Worm (Caenorhabditis elegans): ENCODE results near the gene srlf-7.

The srlf-7 gene

ce11 chrIV:7180304-7180703 is 8.8 kb upstream of the srlf-7 start, which contains the start of gene cest-10:
cest-10 (plus strand) TSS chrIV:7180557.
- TF ChIP-seq ztf-23 (GFP tag; IDR thresholded peaks at IDR 0.05) (no peak), ref-1 (GFP tag; conservative IDR thresholded peaks at IDR 0.05) (no peak), ztf-29 (GFP tag; IDR thresholded peaks at IDR 0.05) (no peak), klf-2 (GFP tag; conservative IDR thresholded peaks at IDR 0.05) (no peak), flt-1 (GFP tag; IDR thresholded peaks at IDR 0.05) (no peak), med-1 (GFP tag; optimal IDR thresholded peaks at IDR 0.05; ENCODE audit: insufficient read depth) (no peak), tab-1 (GFP tag; IDR thresholded peaks at IDR 0.05) (no peak), T22C8.4 (GFP tag; IDR thresholded peaks at IDR 0.05) (no peak), cog-1 (tag; optimal IDR thresholded peaks at IDR 0.05) (no peak)

DNA sequence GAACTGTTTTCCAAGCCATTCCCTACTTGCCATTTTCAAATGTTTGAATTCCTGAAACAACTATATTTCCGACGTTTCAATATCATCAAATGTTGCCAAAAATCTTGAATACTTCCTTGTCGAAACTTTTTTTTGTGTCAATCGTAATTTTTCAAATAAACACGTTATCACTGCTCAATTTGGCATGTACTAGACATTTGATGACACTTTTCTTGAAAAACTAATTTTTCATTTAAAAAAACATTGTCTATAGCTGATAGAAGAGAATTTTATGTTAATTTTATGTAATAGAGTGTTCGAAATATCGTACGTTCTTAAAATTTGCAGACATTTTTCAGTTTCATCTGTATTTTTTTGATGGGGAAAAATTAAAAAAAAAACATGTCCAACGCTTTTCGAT is 6.3 kb upstream of the srlf-7 start:
- TF ChIP-seq tab-1 (GFP tag; IDR thresholded peaks at IDR 0.05), result no peak
- TF ChIP-seq flt-1 (GFP tag; IDR thresholded peaks at IDR 0.05), result no peak
- no peak for TF ChIP-seq klf-2 (GFP tag; conservative IDR thresholded peaks at IDR 0.05)
- no peak for TF ChIP-seq cog-1 (tag; optimal IDR thresholded peaks at IDR 0.05)
- no peak for TF ChIP-seq med-1 (GFP tag; optimal IDR thresholded peaks at IDR 0.05; ENCODE audit: insufficient read depth)
- TF ChIP-seq T22C8.4 (GFP tag; IDR thresholded peaks at IDR 0.05), result no peak
- no peak for TF ChIP-seq ztf-29 (GFP tag; IDR thresholded peaks at IDR 0.05)
- TF ChIP-seq ztf-23 (GFP tag; IDR thresholded peaks at IDR 0.05), result no peak
- TF ChIP-seq ref-1 (GFP tag; conservative IDR thresholded peaks at IDR 0.05), result no peak

ce11 chrIV:7184597-7184996 is 4.5 kb upstream of the srlf-7 start, which contains the start of gene clec-179:
clec-179 (minus strand) TSS chrIV:7184697.
- TF ChIP-seq cog-1 (tag; optimal IDR thresholded peaks at IDR 0.05) (no peak), klf-2 (GFP tag; conservative IDR thresholded peaks at IDR 0.05) (no peak), ref-1 (GFP tag; conservative IDR thresholded peaks at IDR 0.05) (no peak), flt-1 (GFP tag; IDR thresholded peaks at IDR 0.05) (no peak), T22C8.4 (GFP tag; IDR thresholded peaks at IDR 0.05) (no peak), ztf-29 (GFP tag; IDR thresholded peaks at IDR 0.05) (no peak), ztf-23 (GFP tag; IDR thresholded peaks at IDR 0.05) (no peak), med-1 (GFP tag; optimal IDR thresholded peaks at IDR 0.05; ENCODE audit: insufficient read depth) (no peak), tab-1 (GFP tag; IDR thresholded peaks at IDR 0.05) (no peak)

DNA sequence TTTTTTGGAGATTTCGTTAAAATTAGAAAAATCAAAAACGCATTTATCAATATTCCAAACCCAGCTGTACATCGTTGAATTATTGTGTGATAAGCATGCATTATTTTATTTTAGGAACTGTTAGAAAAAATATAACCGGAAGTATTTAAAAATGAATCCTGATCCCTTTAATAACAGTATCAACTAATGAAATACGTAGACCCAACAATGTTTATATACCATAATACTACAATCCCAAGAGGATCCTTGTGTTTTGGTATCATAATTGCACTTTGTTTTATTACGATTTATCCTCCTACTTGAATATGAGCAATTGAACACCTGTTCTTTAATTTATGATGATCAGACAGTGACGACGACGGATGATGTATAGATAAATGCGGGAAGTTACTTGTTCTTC is 2.3 kb upstream of the srlf-7 start, which contains the start of gene str-249:
str-249 (minus strand) TSS at position 101 of the 400 bp plus-strand sequence.
- TF ChIP-seq ztf-29 (GFP tag; IDR thresholded peaks at IDR 0.05) (no peak), T22C8.4 (GFP tag; IDR thresholded peaks at IDR 0.05) (no peak), cog-1 (tag; optimal IDR thresholded peaks at IDR 0.05) (no peak), flt-1 (GFP tag; IDR thresholded peaks at IDR 0.05) (no peak), med-1 (GFP tag; optimal IDR thresholded peaks at IDR 0.05; ENCODE audit: insufficient read depth) (no peak), ztf-23 (GFP tag; IDR thresholded peaks at IDR 0.05) (no peak), ref-1 (GFP tag; conservative IDR thresholded peaks at IDR 0.05) (no peak), klf-2 (GFP tag; conservative IDR thresholded peaks at IDR 0.05) (no peak), tab-1 (GFP tag; IDR thresholded peaks at IDR 0.05) (no peak)

DNA sequence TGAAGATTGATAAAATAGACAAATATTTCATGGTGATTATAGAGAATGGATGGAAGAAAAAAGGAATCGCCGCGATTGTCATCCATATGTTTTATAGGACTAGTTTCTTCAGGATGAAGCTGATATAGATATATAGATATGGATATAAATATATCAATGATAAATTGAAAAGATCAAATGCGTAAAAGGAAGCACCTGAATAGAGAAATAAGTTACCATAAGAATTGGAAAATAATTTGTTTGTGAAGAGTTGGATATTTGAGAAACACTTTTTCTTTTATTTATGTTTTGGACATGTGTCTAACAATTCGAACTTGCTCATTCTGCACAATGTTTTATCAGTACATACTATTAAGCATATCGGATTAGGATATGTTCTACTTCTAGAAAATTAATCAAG is 1.1 kb upstream of the srlf-7 start, which contains the start of gene C42D4.13:
C42D4.13 (minus strand) TSS at position 101 of the 400 bp plus-strand sequence.
- TF ChIP-seq tab-1 (GFP tag; IDR thresholded peaks at IDR 0.05) (no peak), ref-1 (GFP tag; conservative IDR thresholded peaks at IDR 0.05) (no peak)

DNA sequence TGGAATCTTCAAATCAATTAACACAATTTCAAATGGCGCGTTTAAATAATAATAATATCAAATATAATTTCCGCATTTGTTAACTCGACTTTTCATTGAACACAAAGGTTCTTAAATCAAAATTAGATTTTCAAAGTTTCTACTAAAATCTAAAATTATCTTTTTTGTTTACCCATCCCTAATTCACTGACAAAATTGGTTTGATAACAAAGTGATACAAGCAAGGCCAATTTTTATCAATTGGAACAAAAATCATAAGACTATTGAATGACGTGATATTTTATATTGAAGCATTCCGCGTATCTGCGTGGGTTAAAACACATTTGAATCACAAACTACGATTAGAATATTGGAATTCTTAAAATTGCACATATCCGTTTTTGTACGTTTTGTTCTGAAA is 1.3 kb downstream of the srlf-7 start:
- TF ChIP-seq klf-2 (GFP tag; conservative IDR thresholded peaks at IDR 0.05) (no peak), cog-1 (tag; optimal IDR thresholded peaks at IDR 0.05) (no peak), ref-1 (GFP tag; conservative IDR thresholded peaks at IDR 0.05) (no peak)

ce11 chrIV:7191745-7192144 is 2.7 kb downstream of the srlf-7 start, which contains the start of gene R13A1.5:
R13A1.5 (minus strand) TSS chrIV:7191845.
- TF ChIP-seq flt-1 (GFP tag; IDR thresholded peaks at IDR 0.05) (no peak), ztf-23 (GFP tag; IDR thresholded peaks at IDR 0.05) (no peak), klf-2 (GFP tag; conservative IDR thresholded peaks at IDR 0.05) (no peak), T22C8.4 (GFP tag; IDR thresholded peaks at IDR 0.05) (no peak), med-1 (GFP tag; optimal IDR thresholded peaks at IDR 0.05; ENCODE audit: insufficient read depth) (no peak), ref-1 (GFP tag; conservative IDR thresholded peaks at IDR 0.05) (no peak), tab-1 (GFP tag; IDR thresholded peaks at IDR 0.05) (no peak), ztf-29 (GFP tag; IDR thresholded peaks at IDR 0.05) (no peak), cog-1 (tag; optimal IDR thresholded peaks at IDR 0.05) (no peak)

ce11 chrIV:7195734-7196133 is 6.6 kb downstream of the srlf-7 start, which contains the start of gene best-16:
best-16 (minus strand) TSS chrIV:7195834.
- TF ChIP-seq klf-2 (GFP tag; conservative IDR thresholded peaks at IDR 0.05) (no peak), ztf-23 (GFP tag; IDR thresholded peaks at IDR 0.05) (no peak), T22C8.4 (GFP tag; IDR thresholded peaks at IDR 0.05) (no peak), med-1 (GFP tag; optimal IDR thresholded peaks at IDR 0.05; ENCODE audit: insufficient read depth) (no peak), flt-1 (GFP tag; IDR thresholded peaks at IDR 0.05) (no peak), ref-1 (GFP tag; conservative IDR thresholded peaks at IDR 0.05) (no peak), tab-1 (GFP tag; IDR thresholded peaks at IDR 0.05) (no peak), ztf-29 (GFP tag; IDR thresholded peaks at IDR 0.05) (no peak), cog-1 (tag; optimal IDR thresholded peaks at IDR 0.05) (no peak)

DNA sequence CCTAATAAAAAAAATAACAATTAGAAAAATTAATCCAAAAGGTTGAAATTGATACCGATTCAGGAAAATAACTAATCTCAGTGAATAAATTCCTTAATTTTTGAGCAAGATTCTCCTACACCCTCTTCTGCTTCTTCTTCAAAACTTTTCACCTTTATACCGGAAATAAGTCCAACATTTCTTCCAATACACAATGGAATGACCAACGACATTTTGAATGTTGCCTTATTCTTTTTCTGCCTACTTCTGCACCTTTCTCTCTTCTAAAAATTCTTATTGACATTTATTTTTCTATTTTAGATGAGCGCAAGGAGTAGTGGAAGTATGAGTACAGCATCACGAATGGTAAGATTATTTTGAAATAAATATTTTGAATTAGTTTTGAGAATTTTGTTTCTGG is 7.8 kb downstream of the srlf-7 start, which contains the start of gene unc-8:
unc-8 (plus strand) TSS at position 301 of the 400 bp plus-strand sequence.
- TF ChIP-seq ztf-29 (GFP tag; IDR thresholded peaks at IDR 0.05), result no peak
- TF ChIP-seq flt-1 (GFP tag; IDR thresholded peaks at IDR 0.05), result no peak
- no peak for TF ChIP-seq T22C8.4 (GFP tag; IDR thresholded peaks at IDR 0.05)
- TF ChIP-seq ref-1 (GFP tag; conservative IDR thresholded peaks at IDR 0.05), result no peak
- no peak for TF ChIP-seq cog-1 (tag; optimal IDR thresholded peaks at IDR 0.05)
- no peak for TF ChIP-seq ztf-23 (GFP tag; IDR thresholded peaks at IDR 0.05)
- no peak for TF ChIP-seq med-1 (GFP tag; optimal IDR thresholded peaks at IDR 0.05; ENCODE audit: insufficient read depth)
- no peak for TF ChIP-seq tab-1 (GFP tag; IDR thresholded peaks at IDR 0.05)
- TF ChIP-seq klf-2 (GFP tag; conservative IDR thresholded peaks at IDR 0.05), result no peak

DNA sequence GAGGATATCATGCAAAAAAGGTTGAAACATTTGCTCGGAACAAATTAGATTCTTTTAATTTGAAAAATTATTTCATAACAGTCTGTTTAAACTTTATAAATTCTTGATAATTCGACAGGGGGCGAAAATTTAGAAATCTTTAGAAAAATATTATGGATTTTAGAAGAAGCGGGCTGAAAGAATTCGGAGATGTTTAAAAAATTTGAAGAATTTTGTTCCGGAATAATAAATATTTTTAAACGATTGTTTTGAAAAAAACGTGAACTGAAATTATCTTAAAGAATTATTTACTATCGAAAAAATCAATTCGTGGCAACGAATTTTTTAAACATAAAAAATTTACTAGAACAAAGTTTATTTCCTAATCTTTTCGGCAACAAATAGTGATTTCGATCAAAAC is 14.6 kb downstream of the srlf-7 start, which contains the start of gene R13A1.3:
R13A1.3 (plus strand) TSS at position 301 of the 400 bp plus-strand sequence.
- no peak for TF ChIP-seq ref-1 (GFP tag; conservative IDR thresholded peaks at IDR 0.05)
- TF ChIP-seq ztf-23 (GFP tag; IDR thresholded peaks at IDR 0.05), result no peak
- TF ChIP-seq med-1 (GFP tag; optimal IDR thresholded peaks at IDR 0.05; ENCODE audit: insufficient read depth), result no peak
- no peak for TF ChIP-seq T22C8.4 (GFP tag; IDR thresholded peaks at IDR 0.05)
- TF ChIP-seq tab-1 (GFP tag; IDR thresholded peaks at IDR 0.05), result no peak
- TF ChIP-seq cog-1 (tag; optimal IDR thresholded peaks at IDR 0.05), result no peak
- no peak for TF ChIP-seq klf-2 (GFP tag; conservative IDR thresholded peaks at IDR 0.05)
- no peak for TF ChIP-seq ztf-29 (GFP tag; IDR thresholded peaks at IDR 0.05)
- no peak for TF ChIP-seq flt-1 (GFP tag; IDR thresholded peaks at IDR 0.05)

Data from whole organism, midembryonic.